Fruit fly (Drosophila melanogaster): ENCODE data around the gene Herp.

- TF ChIP-seq fd96Ca (GFP tag; IDR thresholded peaks at IDR 0.05), result no peak
- no peak for TF ChIP-seq CG4496 (GFP tag; IDR thresholded peaks at IDR 0.05)
Observed at dm6 chr2L:7779785-7780184, 20.1 kb downstream of the Herp start, which contains the start of gene Uro.
